In the genomic region with DNA sequence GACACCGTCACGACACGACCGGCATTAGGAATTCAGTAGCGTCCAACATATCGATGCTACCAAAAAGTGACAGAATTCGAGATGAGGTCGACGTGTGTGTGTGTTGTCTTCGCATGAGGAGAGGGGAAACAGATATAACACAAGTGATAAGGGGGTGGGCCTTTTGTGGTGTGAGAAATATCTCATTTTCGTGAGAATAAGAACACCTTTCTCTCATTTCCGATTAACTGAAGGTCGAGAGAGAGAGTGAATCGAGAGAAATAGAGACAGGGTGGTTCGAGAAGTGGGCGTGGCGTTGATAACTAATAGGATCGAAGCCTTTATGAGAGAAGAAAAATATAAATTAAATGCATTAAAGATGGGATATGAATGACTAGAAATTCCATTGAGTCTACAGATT, we compare ENCODE assay signal across 5 worm cellular contexts.
A peak's percentile ranks its signal among the peaks of the same experiment; 100 is the strongest.
TF ChIP-seq lines count a peak whose summit lies in the region.

No protein-coding gene starts in this region.

TF ChIP-seq in whole organism, L1 larva, 84 proteins besides CTCF, POLR2A, EP300 and RAD21:
- TF ChIP-seq ceh-82 (tag; optimal IDR thresholded peaks at IDR 0.05; lab: Kevin White, UChicago) (no peak), ceh-8 (GFP tag; optimal IDR thresholded peaks at IDR 0.05; lab: Kevin White, UChicago) (no peak), dsc-1 (tag; optimal IDR thresholded peaks at IDR 0.05; lab: Kevin White, UChicago) (peak; percentile 34), ztf-4 (tag; optimal IDR thresholded peaks at IDR 0.05; lab: Kevin White, UChicago) (no peak), unc-86 (tag; optimal IDR thresholded peaks at IDR 0.05; lab: Kevin White, UChicago) (peak; percentile 52), elt-3 (tag; optimal IDR thresholded peaks at IDR 0.05; lab: Kevin White, UChicago) (peak in 3 of 6 experiments; percentile 38 to 69 (median 51)), nhr-28 (tag; optimal IDR thresholded peaks at IDR 0.05; lab: Kevin White, UChicago) (no peak), lin-14 (GFP tag; optimal IDR thresholded peaks at IDR 0.05; lab: Kevin White, UChicago) (peak; percentile 59), blmp-1 (tag; optimal IDR thresholded peaks at IDR 0.05; lab: Kevin White, UChicago) (peak; percentile 83), nhr-71 (tag; optimal IDR thresholded peaks at IDR 0.05; lab: Kevin White, UChicago) (peak; percentile 29), snu-23 (GFP tag; optimal IDR thresholded peaks at IDR 0.05; lab: Kevin White, UChicago) (peak; percentile 33)

TF ChIP-seq in whole organism, L2 larva, 48 proteins besides CTCF, POLR2A, EP300 and RAD21:
- TF ChIP-seq zag-1 (tag; optimal IDR thresholded peaks at IDR 0.05; lab: Kevin White, UChicago): no peak
- peak; percentile 37 for TF ChIP-seq sma-9 (GFP tag; optimal IDR thresholded peaks at IDR 0.05; lab: Kevin White, UChicago)
- TF ChIP-seq sma-9 (tag; optimal IDR thresholded peaks at IDR 0.05; lab: Kevin White, UChicago): no peak
- no peak for TF ChIP-seq F13H6.1 (tag; optimal IDR thresholded peaks at IDR 0.05; lab: Kevin White, UChicago)
- TF ChIP-seq blmp-1 (tag; optimal IDR thresholded peaks at IDR 0.05; lab: Kevin White, UChicago; ENCODE audit: insufficient read depth): peak; percentile 41
- peak; percentile 41 for TF ChIP-seq nhr-25 (tag; optimal IDR thresholded peaks at IDR 0.05; lab: Kevin White, UChicago)
- peak; percentile 34 for TF ChIP-seq sma-3 (GFP tag; optimal IDR thresholded peaks at IDR 0.05; lab: Kevin White, UChicago)

TF ChIP-seq in whole organism, L3 larva, 47 proteins besides CTCF, POLR2A, EP300 and RAD21:
- TF ChIP-seq nhr-77 (tag; optimal IDR thresholded peaks at IDR 0.05; lab: Kevin White, UChicago): no peak
- TF ChIP-seq mdl-1 (tag; optimal IDR thresholded peaks at IDR 0.05; lab: Kevin White, UChicago): no peak
- TF ChIP-seq nhr-23 (tag; optimal IDR thresholded peaks at IDR 0.05; lab: Kevin White, UChicago): peak; percentile 36
- no peak for TF ChIP-seq nhr-76 (tag; optimal IDR thresholded peaks at IDR 0.05; lab: Kevin White, UChicago)
- no peak for TF ChIP-seq lin-15B (tag; optimal IDR thresholded peaks at IDR 0.05; lab: Kevin White, UChicago)
- TF ChIP-seq nhr-25 (tag; optimal IDR thresholded peaks at IDR 0.05; lab: Kevin White, UChicago): peak; percentile 69
- peak; percentile 25 for TF ChIP-seq lin-39 (tag; optimal IDR thresholded peaks at IDR 0.05; lab: Kevin White, UChicago)
- peak; percentile 32 for TF ChIP-seq ama-1 (optimal IDR thresholded peaks at IDR 0.05; lab: Kevin White, UChicago)
- TF ChIP-seq nhr-43 (tag; optimal IDR thresholded peaks at IDR 0.05; lab: Kevin White, UChicago; ENCODE audit: poor library complexity, severe bottlenecking): peak; percentile 16
- no peak for TF ChIP-seq ceh-9 (tag; optimal IDR thresholded peaks at IDR 0.05; lab: Kevin White, UChicago)
- TF ChIP-seq eor-1 (tag; optimal IDR thresholded peaks at IDR 0.05; lab: Kevin White, UChicago): no peak
- no peak for TF ChIP-seq nhr-12 (tag; optimal IDR thresholded peaks at IDR 0.05; lab: Kevin White, UChicago)
- TF ChIP-seq fkh-2 (tag; optimal IDR thresholded peaks at IDR 0.05; lab: Kevin White, UChicago): no peak
- TF ChIP-seq pqm-1 (tag; optimal IDR thresholded peaks at IDR 0.05; lab: Kevin White, UChicago): no peak
- no peak for TF ChIP-seq jun-1 (tag; optimal IDR thresholded peaks at IDR 0.05; lab: Kevin White, UChicago)

TF ChIP-seq in whole organism, L4 larva, 104 proteins besides CTCF, POLR2A, EP300 and RAD21:
- no peak for TF ChIP-seq php-3 (GFP tag; IDR thresholded peaks at IDR 0.05; lab: Robert Waterston, UW)
- TF ChIP-seq dmd-8 (GFP tag; IDR thresholded peaks at IDR 0.05; lab: Robert Waterston, UW): no peak
- 0 out of 2 replicates have a peak, but pooled peaks have one; percentile 11 for TF ChIP-seq ctbp-1 (GFP tag; IDR thresholded peaks at IDR 0.05; lab: Robert Waterston, UW)
- TF ChIP-seq D1046.2 (GFP tag; IDR thresholded peaks at IDR 0.05; lab: Robert Waterston, UW): no peak
- TF ChIP-seq nhr-42 (GFP tag; IDR thresholded peaks at IDR 0.05; lab: Robert Waterston, UW): no peak
- TF ChIP-seq nhr-111 (GFP tag; optimal IDR thresholded peaks at IDR 0.05; lab: Kevin White, UChicago): no peak
- no peak for TF ChIP-seq vab-7 (GFP tag; IDR thresholded peaks at IDR 0.05; lab: Robert Waterston, UW)
- TF ChIP-seq T20F7.1 (GFP tag; optimal IDR thresholded peaks at IDR 0.05; lab: Kevin White, UChicago): no peak
- TF ChIP-seq Y105C5A.15 (GFP tag; IDR thresholded peaks at IDR 0.05; lab: Robert Waterston, UW): no peak
- peak; percentile 19 for TF ChIP-seq nhr-28 (tag; optimal IDR thresholded peaks at IDR 0.05; lab: Kevin White, UChicago)
- TF ChIP-seq skn-1 (tag; optimal IDR thresholded peaks at IDR 0.05; lab: Kevin White, UChicago): no peak
- peak; percentile 6 for TF ChIP-seq mxl-3 (GFP tag; optimal IDR thresholded peaks at IDR 0.05; lab: Kevin White, UChicago)
- TF ChIP-seq unc-130 (GFP tag; optimal IDR thresholded peaks at IDR 0.05; lab: Kevin White, UChicago): no peak
- peak; percentile 41 for TF ChIP-seq nhr-25 (tag; optimal IDR thresholded peaks at IDR 0.05; lab: Kevin White, UChicago; ENCODE audit: borderline replicate concordance, insufficient read depth)
- TF ChIP-seq dmd-6 (GFP tag; IDR thresholded peaks at IDR 0.05; lab: Robert Waterston, UW): no peak; the same call in 1 of the 2 replicates
- TF ChIP-seq unc-62 (GFP tag; optimal IDR thresholded peaks at IDR 0.05 in 1 of 2; lab: Kevin White, UChicago): peak in 1 of 2 experiments; percentile 96
- no peak for TF ChIP-seq unc-62 (tag; optimal IDR thresholded peaks at IDR 0.05; lab: Kevin White, UChicago)
- no peak for TF ChIP-seq pha-4 (GFP tag; IDR thresholded peaks at IDR 0.05; lab: Robert Waterston, UW)
- TF ChIP-seq pha-4 (tag; optimal IDR thresholded peaks at IDR 0.05; lab: Kevin White, UChicago): no peak
- TF ChIP-seq cey-2 (tag; optimal IDR thresholded peaks at IDR 0.05; lab: Kevin White, UChicago; ENCODE audit: borderline replicate concordance, insufficient read depth): no peak
TF ChIP-seq in whole organism, L4 larva: peak in this region for 5.

TF ChIP-seq in whole organism, young adult, 124 proteins besides CTCF, POLR2A, EP300 and RAD21:
- TF ChIP-seq snpc-1.1 (tag; optimal IDR thresholded peaks at IDR 0.05; lab: Kevin White, UChicago; ENCODE audit: insufficient read depth): no peak
- no peak for TF ChIP-seq B0261.1 (tag; optimal IDR thresholded peaks at IDR 0.05; lab: Kevin White, UChicago)
- TF ChIP-seq nhr-80 (tag; optimal IDR thresholded peaks at IDR 0.05; lab: Kevin White, UChicago): no peak
- TF ChIP-seq K11D2.4 (GFP tag; IDR thresholded peaks at IDR 0.05; lab: Robert Waterston, UW): 0 out of 2 replicates have a peak, but pooled peaks have one; percentile 16
- TF ChIP-seq let-607 (tag; optimal IDR thresholded peaks at IDR 0.05; lab: Kevin White, UChicago): no peak
- peak; percentile 24 for TF ChIP-seq F52B5.7 (tag; optimal IDR thresholded peaks at IDR 0.05; lab: Kevin White, UChicago)
- peak; percentile 19 for TF ChIP-seq zim-3 (tag; optimal IDR thresholded peaks at IDR 0.05; lab: Kevin White, UChicago)
